Worm (Caenorhabditis elegans) whole organism, L4 larva: ENCODE measurements around the gene C14C6.3.

ENCODE experiments used
- R02D3.7 ChIP-seq: fragments of 150-350 bp; sonication (generic microtip); optimal IDR thresholded peaks from 3 replicates; lab custom pipeline; 2014; ENCODE audit warnings: missing biosample characterization, missing genetic modification characterization
- Y75B8A.6 ChIP-seq: fragments of 200-800 bp; sonication (Bioruptor generic); IDR thresholded peaks from 2 replicates; pipeline ENCODE4 v1.3.6; 2022; ENCODE audit warnings: missing genetic modification reagents, missing genetic modification characterization, missing compliant biosample characterization
- aha-1 ChIP-seq: fragments of 150-350 bp; peaks from one replicate; lab custom pipeline; 2014; ENCODE audit warnings: missing biosample characterization, missing genetic modification characterization
- ceh-28 ChIP-seq: fragments of 150-350 bp; optimal IDR thresholded peaks from 2 replicates; lab custom pipeline; 2014; ENCODE audit warnings: missing biosample characterization, missing genetic modification reagents, missing genetic modification characterization
- dpl-1 ChIP-seq: fragments of 150-350 bp; optimal IDR thresholded peaks from 2 replicates; lab custom pipeline; 2014; ENCODE audit warnings: missing biosample characterization, missing genetic modification reagents, missing genetic modification characterization
- mdl-1 ChIP-seq, 2 experiments: fragments of 150-350 bp in 1 of 2; sonication (generic microtip) in 1 of 2; optimal IDR thresholded peaks; 2 replicates each; lab custom pipeline; 2014 to 2017; ENCODE audit warnings: missing biosample characterization in 2 of 2, missing genetic modification characterization in 2 of 2
- nhr-102 ChIP-seq: sonication (generic microtip); optimal IDR thresholded peaks from 2 replicates; lab custom pipeline; 2016; ENCODE audit warnings: mild to moderate bottlenecking, missing genetic modification characterization, moderate library complexity, missing compliant biosample characterization
- nhr-11 ChIP-seq: fragments of 150-350 bp; optimal IDR thresholded peaks from 2 replicates; lab custom pipeline; 2014; ENCODE audit warnings: missing biosample characterization, missing genetic modification characterization
- nhr-237 ChIP-seq: sonication (generic microtip); optimal IDR thresholded peaks from 2 replicates; lab custom pipeline; 2017; ENCODE audit warnings: missing biosample characterization, missing genetic modification characterization
- ztf-11 ChIP-seq: fragments of 150-350 bp; optimal IDR thresholded peaks from 2 replicates; lab custom pipeline; 2014; ENCODE audit warnings: missing biosample characterization, missing genetic modification characterization

- TF ChIP-seq Y75B8A.6 (GFP tag; lab: Robert Waterston, UW) (no peak), ceh-28 (tag; lab: Kevin White, UChicago) (no peak), nhr-102 (no peak), ztf-11 (no peak), nhr-11 (tag; lab: Kevin White, UChicago) (no peak), nhr-237 (tag; lab: Kevin White, UChicago) (no peak), R02D3.7 (tag; lab: Kevin White, UChicago) (no peak), aha-1 (tag; lab: Kevin White, UChicago) (no peak), mdl-1 (tag; optimal IDR thresholded peaks at IDR 0.05; lab: Kevin White, UChicago) (no peak), dpl-1 (GFP tag; lab: Kevin White, UChicago) (no peak)
These were observed 32.8 kb downstream of the C14C6.3 start, which contains the start of gene K06H6.5 for ce11 chrV:576070-576469.
